Worm (Caenorhabditis elegans) whole organism, late embryonic: ENCODE data around the gene hdl-2.

Experiments used
- ahr-1 ChIP-seq: sonication (generic microtip); optimal IDR thresholded peaks from 2 replicates; lab custom pipeline; 2016; ENCODE audit warnings: missing genetic modification characterization, missing compliant biosample characterization
- fkh-10 ChIP-seq: fragments of 150-350 bp; optimal IDR thresholded peaks from 2 replicates; lab custom pipeline; 2014; ENCODE audit warnings: missing biosample characterization, missing genetic modification reagents, missing genetic modification characterization
- mec-3 ChIP-seq: sonication (generic microtip); optimal IDR thresholded peaks from 2 replicates; lab custom pipeline; 2016; ENCODE audit warnings: borderline replicate concordance, missing genetic modification characterization, missing compliant biosample characterization
- pros-1 ChIP-seq: fragments of 150-350 bp; optimal IDR thresholded peaks from 2 replicates; lab custom pipeline; 2014; ENCODE audit warnings: missing biosample characterization, missing genetic modification reagents, missing genetic modification characterization
- ttx-3 ChIP-seq: sonication (generic microtip); optimal IDR thresholded peaks from 2 replicates; lab custom pipeline; 2016; ENCODE audit warnings: missing genetic modification reagents, missing genetic modification characterization, missing compliant biosample characterization
- unc-86 ChIP-seq: sonication (generic microtip); optimal IDR thresholded peaks from 2 replicates; lab custom pipeline; 2016; ENCODE audit warnings: missing genetic modification characterization, missing compliant biosample characterization

ce11 chrIV:8881181-8881580 is 7.2 kb downstream of the hdl-2 start, which contains the start of gene C09G9.8:
- TF ChIP-seq ttx-3 (tag; lab: Kevin White, UChicago): no peak
- no peak for TF ChIP-seq pros-1 (tag; lab: Kevin White, UChicago)
- TF ChIP-seq fkh-10 (GFP tag; lab: Kevin White, UChicago): no peak
- no peak for TF ChIP-seq mec-3 (tag; lab: Kevin White, UChicago)
- no peak for TF ChIP-seq unc-86
- TF ChIP-seq ahr-1 (tag; lab: Kevin White, UChicago): no peak
